Worm (Caenorhabditis elegans) whole organism, L4 larva: Measurements from ENCODE around the gene C45H4.14.

Source experiments
- Y105C5A.15 ChIP-seq: fragments of 200-800 bp; sonication (Bioruptor generic); IDR thresholded peaks from 2 replicates; pipeline ENCODE4 v1.3.6; 2022; ENCODE audit warnings: missing genetic modification characterization, missing compliant biosample characterization
- aly-2 ChIP-seq: sonication (generic microtip); optimal IDR thresholded peaks from 2 replicates; lab custom pipeline; 2018; ENCODE audit warnings: missing biosample characterization, missing genetic modification characterization
- ama-1 ChIP-seq: fragments of 150-350 bp; optimal IDR thresholded peaks from 2 replicates; lab custom pipeline; 2014; ENCODE audit warnings: inconsistent platforms, mixed read lengths
- nhr-102 ChIP-seq: sonication (generic microtip); optimal IDR thresholded peaks from 2 replicates; lab custom pipeline; 2016; ENCODE audit warnings: mild to moderate bottlenecking, missing genetic modification characterization, moderate library complexity, missing compliant biosample characterization
- nhr-11 ChIP-seq: fragments of 150-350 bp; optimal IDR thresholded peaks from 2 replicates; lab custom pipeline; 2014; ENCODE audit warnings: missing biosample characterization, missing genetic modification characterization
- nhr-42 ChIP-seq: fragments of 200-800 bp; sonication (Bioruptor generic); IDR thresholded peaks from 2 replicates; pipeline ENCODE4 v1.3.6; 2022; ENCODE audit warnings: missing genetic modification characterization, missing compliant biosample characterization
- set-16 ChIP-seq: fragments of 200-800 bp; sonication (Bioruptor generic); IDR thresholded peaks from 2 replicates; pipeline ENCODE4 v1.3.6; 2022; ENCODE audit warnings: missing genetic modification reagents, missing genetic modification characterization, missing compliant biosample characterization
- snpc-1.2 ChIP-seq: fragments of 200-800 bp; sonication (Bioruptor generic); IDR thresholded peaks from 2 replicates; pipeline ENCODE4 v1.3.6; 2022; ENCODE audit warnings: missing genetic modification reagents, missing genetic modification characterization, missing compliant biosample characterization

DNA sequence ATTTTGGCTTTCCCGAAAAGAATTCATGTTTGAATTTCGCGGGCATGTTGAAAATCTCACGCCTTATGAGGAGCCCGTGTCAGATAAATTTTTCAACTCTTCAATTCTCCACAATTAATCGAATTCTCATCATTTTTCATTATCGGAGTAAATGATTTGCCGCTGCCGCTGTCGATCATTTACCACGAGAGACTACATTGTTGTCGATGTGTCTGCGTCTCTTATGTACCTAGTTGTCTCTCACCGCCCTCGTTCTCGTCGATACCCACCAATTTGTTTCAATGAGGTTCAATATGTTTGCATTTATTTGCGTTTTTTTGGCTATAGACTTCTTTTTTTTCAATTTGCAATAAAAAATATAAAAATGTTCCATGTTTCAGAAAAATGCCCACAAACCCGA is 32.9 kb upstream of the C45H4.14 start, which contains the start of gene nhr-13:
- TF ChIP-seq nhr-102 (tag; lab: Kevin White, UChicago) (no peak), ama-1 (lab: Kevin White, UChicago) (no peak), nhr-42 (GFP tag; lab: Robert Waterston, UW) (no peak), set-16 (no peak), Y105C5A.15 (GFP tag; lab: Robert Waterston, UW) (no peak), snpc-1.2 (GFP tag; lab: Robert Waterston, UW) (no peak), nhr-11 (tag; lab: Kevin White, UChicago) (no peak), aly-2 (tag; lab: Kevin White, UChicago) (no peak)
